Worm (Caenorhabditis elegans): ENCODE data around the gene srg-33.
A peak's percentile ranks its signal among the peaks of the same experiment; 100 is the strongest.

The srg-33 gene

DNA sequence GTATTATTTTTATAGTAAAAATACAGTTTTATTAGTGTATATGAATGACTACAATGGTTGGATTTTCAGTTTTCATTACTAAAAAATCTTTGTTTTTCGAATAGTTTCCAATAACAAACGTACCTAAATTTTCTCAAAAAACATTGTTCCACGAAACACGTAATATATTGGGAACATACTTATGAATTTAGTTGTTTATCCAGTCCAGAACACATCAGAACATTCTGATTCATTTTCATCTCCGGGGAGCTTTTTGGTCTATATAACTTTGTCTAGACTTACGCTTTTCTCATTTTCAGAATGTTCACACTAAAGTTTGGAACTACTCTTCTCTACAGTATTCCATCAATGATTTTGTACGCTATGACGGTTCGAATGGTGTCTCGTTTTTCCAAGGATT, at the start of gene srg-33:
srg-33 (plus strand) TSS at position 301 of the 400 bp plus-strand sequence.
- TF ChIP-seq attf-6 (GFP tag; IDR thresholded peaks at IDR 0.05), result no peak
- no peak for TF ChIP-seq atf-7 (tag; optimal IDR thresholded peaks at IDR 0.05)
- no peak for TF ChIP-seq T07F8.4 (tag; optimal IDR thresholded peaks at IDR 0.05)
- TF ChIP-seq sdz-38 (tag; optimal IDR thresholded peaks at IDR 0.05), result no peak
- no peak for TF ChIP-seq tbp1 (GFP tag; optimal IDR thresholded peaks at IDR 0.05)
- TF ChIP-seq ceh-100 (GFP tag; IDR thresholded peaks at IDR 0.05), result no peak
- TF ChIP-seq tbx-9 (tag; optimal IDR thresholded peaks at IDR 0.05; ENCODE audit: borderline replicate concordance), result no peak

DNA sequence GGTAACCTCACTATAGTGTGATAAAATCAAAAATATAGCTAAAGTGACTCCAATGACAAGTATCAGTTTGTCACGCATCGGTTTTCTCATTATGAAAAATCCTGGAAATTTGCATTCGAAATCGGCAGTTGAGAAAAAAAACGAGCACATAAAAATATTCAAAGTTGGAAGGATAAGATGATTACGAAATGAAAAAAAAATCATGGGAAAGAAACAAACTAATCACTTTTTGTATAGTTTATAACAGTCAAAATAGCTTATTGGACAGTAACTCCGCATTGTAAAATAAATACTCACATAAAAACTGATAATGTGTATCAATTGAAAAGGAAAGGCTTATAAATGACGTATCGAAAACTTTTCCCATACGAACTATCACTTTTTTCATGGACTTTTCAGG, 49.1 kb upstream of the srg-33 start, which contains the start of gene C16D9.4:
C16D9.4 (minus strand) TSS at position 101 of the 400 bp plus-strand sequence.
- TF ChIP-seq zim-3 (tag; optimal IDR thresholded peaks at IDR 0.05), result no peak
- TF ChIP-seq dpl-1 (GFP tag; optimal IDR thresholded peaks at IDR 0.05), result no peak
- TF ChIP-seq Y95B8A.8 (GFP tag; IDR thresholded peaks at IDR 0.05), result no peak
- TF ChIP-seq ZK185.1 (tag; optimal IDR thresholded peaks at IDR 0.05; ENCODE audit: poor library complexity, severe bottlenecking), result no peak
- TF ChIP-seq dpff-1 (tag; optimal IDR thresholded peaks at IDR 0.05), result no peak
- TF ChIP-seq cebp-1 (GFP tag; IDR thresholded peaks at IDR 0.05), result no peak
- no peak for TF ChIP-seq cebp-1 (tag; optimal IDR thresholded peaks at IDR 0.05)
- no peak for TF ChIP-seq ceh-100 (GFP tag; IDR thresholded peaks at IDR 0.05)
- TF ChIP-seq lin-40 (tag; optimal IDR thresholded peaks at IDR 0.05), result no peak
- TF ChIP-seq rec-8 (tag; optimal IDR thresholded peaks at IDR 0.05), result no peak
- TF ChIP-seq madf-6 (GFP tag; IDR thresholded peaks at IDR 0.05), result no peak
- TF ChIP-seq zfh-2 (GFP tag; conservative IDR thresholded peaks at IDR 0.05), result no peak
- TF ChIP-seq die-1 (tag; optimal IDR thresholded peaks at IDR 0.05), result no peak
- no peak for TF ChIP-seq repo-1 (tag; optimal IDR thresholded peaks at IDR 0.05)

DNA sequence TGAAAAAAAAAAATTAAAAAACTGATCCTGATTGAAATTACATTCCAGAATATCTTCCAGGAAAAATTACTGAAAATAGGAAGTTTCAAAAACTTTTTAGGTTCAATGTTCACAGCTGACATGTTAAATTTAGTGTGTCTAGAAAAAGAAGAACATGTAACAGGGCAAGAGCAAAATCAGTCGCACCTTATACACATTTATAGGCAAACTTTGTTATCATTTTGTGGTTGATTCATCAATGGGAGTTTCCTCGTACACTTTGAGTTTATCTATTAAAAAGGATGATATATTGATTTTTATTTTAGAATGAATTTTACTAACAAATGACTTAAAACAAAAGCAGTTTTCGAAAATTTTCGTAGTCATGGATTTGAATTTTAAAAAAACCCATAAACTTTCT, 48.7 kb upstream of the srg-33 start:
- TF ChIP-seq lin-35 (GFP tag; optimal IDR thresholded peaks at IDR 0.05) (no peak), nhr-80 (tag; optimal IDR thresholded peaks at IDR 0.05) (peak; percentile 42)

DNA sequence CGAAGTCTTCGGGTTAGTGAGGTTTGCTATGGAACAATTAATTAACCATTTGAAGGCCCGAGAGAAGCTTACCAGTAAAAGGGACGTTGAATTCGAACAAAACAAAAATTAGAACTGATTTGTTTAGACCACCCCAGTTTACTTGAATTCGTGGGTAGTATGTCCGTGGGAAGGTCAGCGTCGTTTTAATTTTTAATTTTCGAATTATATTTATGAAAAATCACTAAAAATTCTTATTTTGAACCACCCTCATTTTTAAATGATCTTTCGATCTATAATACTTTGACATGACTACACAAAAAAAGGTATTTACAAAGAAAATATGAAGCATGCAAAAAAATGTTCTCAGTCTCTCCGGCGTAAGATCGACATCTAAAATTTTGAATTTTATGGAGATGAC, 46.4 kb upstream of the srg-33 start, which contains the start of gene C16D9.5:
C16D9.5 (minus strand) TSS at position 101 of the 400 bp plus-strand sequence.
- no peak for TF ChIP-seq snpc-1.3 (tag; optimal IDR thresholded peaks at IDR 0.05; ENCODE audit: insufficient read depth)
- no peak for TF ChIP-seq cebp-2 (GFP tag; IDR thresholded peaks at IDR 0.05)
- no peak for TF ChIP-seq tbp1 (GFP tag; optimal IDR thresholded peaks at IDR 0.05)
- no peak for TF ChIP-seq mxl-1 (tag; optimal IDR thresholded peaks at IDR 0.05)
- no peak for TF ChIP-seq hmg-1.2 (GFP tag; IDR thresholded peaks at IDR 0.05)
- no peak for TF ChIP-seq athp-1 (tag; optimal IDR thresholded peaks at IDR 0.05)
- no peak for TF ChIP-seq Y67H2A.10 (GFP tag; conservative IDR thresholded peaks at IDR 0.05)
- no peak for TF ChIP-seq fkh-3 (tag; optimal IDR thresholded peaks at IDR 0.05)
- no peak for TF ChIP-seq K12H6.12 (tag; optimal IDR thresholded peaks at IDR 0.05)
- TF ChIP-seq ceh-58 (GFP tag; IDR thresholded peaks at IDR 0.05), result no peak
- no peak for TF ChIP-seq sea-2 (GFP tag; IDR thresholded peaks at IDR 0.05)
- no peak for TF ChIP-seq F55B11.4 (tag; optimal IDR thresholded peaks at IDR 0.05; ENCODE audit: borderline replicate concordance, insufficient read depth)
- TF ChIP-seq F33H1.4 (GFP tag; IDR thresholded peaks at IDR 0.05), result no peak
- TF ChIP-seq mes-4 (tag; optimal IDR thresholded peaks at IDR 0.05), result no peak
- no peak for TF ChIP-seq atf-7 (tag; optimal IDR thresholded peaks at IDR 0.05)
- TF ChIP-seq ztf-6 (GFP tag; IDR thresholded peaks at IDR 0.05), result no peak
